Worm (Caenorhabditis elegans): ENCODE data around the gene Y43F8B.9.

Gene Y43F8B.9

DNA sequence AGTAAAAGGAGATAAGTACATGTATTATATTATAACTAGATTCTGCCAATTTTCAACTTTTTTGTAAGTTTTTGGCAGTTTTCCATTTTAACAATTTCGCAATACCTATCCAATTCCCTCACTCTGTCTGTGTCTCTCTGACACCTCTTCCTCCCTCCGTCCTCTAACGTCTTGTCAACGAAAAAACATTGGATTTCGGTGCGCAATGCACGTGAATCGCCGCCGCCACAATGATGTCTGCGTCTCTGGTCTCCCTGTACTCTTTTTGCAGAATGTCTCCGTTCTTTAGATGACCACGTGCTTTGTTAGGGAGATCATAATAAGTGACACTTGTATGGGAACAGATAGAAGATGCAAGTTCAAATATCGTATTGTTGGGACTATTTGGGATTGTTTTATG, 51.2 kb downstream of the Y43F8B.9 start (continued):
- no peak for TF ChIP-seq sptf-2 (GFP tag; optimal IDR thresholded peaks at IDR 0.05)
- no peak for TF ChIP-seq ztf-6 (GFP tag; IDR thresholded peaks at IDR 0.05)
- TF ChIP-seq tbx-9 (tag; optimal IDR thresholded peaks at IDR 0.05; ENCODE audit: borderline replicate concordance) = no peak
- no peak for TF ChIP-seq F55B11.4 (tag; optimal IDR thresholded peaks at IDR 0.05; ENCODE audit: borderline replicate concordance, insufficient read depth)
- TF ChIP-seq ets-4 (GFP tag; optimal IDR thresholded peaks at IDR 0.05) = no peak
- TF ChIP-seq pbrm-1 (GFP tag; IDR thresholded peaks at IDR 0.05) = peak; percentile 73
- TF ChIP-seq mcd-1 (GFP tag; IDR thresholded peaks at IDR 0.05) = peak; percentile 66
- peak; percentile 75 for TF ChIP-seq let-526 (GFP tag; IDR thresholded peaks at IDR 0.05)
- TF ChIP-seq snpc-1.1 (tag; optimal IDR thresholded peaks at IDR 0.05; ENCODE audit: insufficient read depth) = no peak
- TF ChIP-seq ztf-3 (GFP tag; optimal IDR thresholded peaks at IDR 0.05) = peak; percentile 57
- no peak for TF ChIP-seq ceh-91 (GFP tag; IDR thresholded peaks at IDR 0.05)
- no peak for TF ChIP-seq attf-3 (GFP tag; conservative IDR thresholded peaks at IDR 0.05)
- TF ChIP-seq hsf-1 (GFP tag; IDR thresholded peaks at IDR 0.05) = no peak
- no peak for TF ChIP-seq mes-4 (tag; optimal IDR thresholded peaks at IDR 0.05)
- no peak for TF ChIP-seq F33H1.4 (GFP tag; IDR thresholded peaks at IDR 0.05)
- no peak for TF ChIP-seq bed-2 (GFP tag; IDR thresholded peaks at IDR 0.05)
- no peak for TF ChIP-seq fkh-3 (tag; optimal IDR thresholded peaks at IDR 0.05)
- TF ChIP-seq ccch-3 (GFP tag; optimal IDR thresholded peaks at IDR 0.05) = no peak
- TF ChIP-seq lag-1 (GFP tag; IDR thresholded peaks at IDR 0.05) = no peak
- no peak for TF ChIP-seq ceh-79 (tag; optimal IDR thresholded peaks at IDR 0.05)
- TF ChIP-seq C17E4.6 (GFP tag; IDR thresholded peaks at IDR 0.05) = no peak
- TF ChIP-seq pha-4 (tag; optimal IDR thresholded peaks at IDR 0.05) = peak; percentile 57
- no peak for TF ChIP-seq T07F8.4 (tag; optimal IDR thresholded peaks at IDR 0.05)
- peak; percentile 65 for TF ChIP-seq nhr-80 (tag; optimal IDR thresholded peaks at IDR 0.05)
- TF ChIP-seq tbp1 (GFP tag; optimal IDR thresholded peaks at IDR 0.05) = peak; percentile 63
- TF ChIP-seq hrde-1 (tag; optimal IDR thresholded peaks at IDR 0.05; ENCODE audit: borderline replicate concordance) = no peak
- TF ChIP-seq F57A8.1 (GFP tag; optimal IDR thresholded peaks at IDR 0.05) = no peak
- TF ChIP-seq egl-44 (GFP tag; IDR thresholded peaks at IDR 0.05) = peak; percentile 89
- TF ChIP-seq B0336.3 (GFP tag; IDR thresholded peaks at IDR 0.05) = peak; percentile 82
- TF ChIP-seq F23B12.7 (tag; optimal IDR thresholded peaks at IDR 0.05; ENCODE audit: insufficient read depth) = no peak
- peak; percentile 92 for TF ChIP-seq chd-7 (tag; optimal IDR thresholded peaks at IDR 0.05)
- peak; percentile 59 to 64 for TF ChIP-seq let-607 (tag; optimal IDR thresholded peaks at IDR 0.05)
- TF ChIP-seq egl-18 (GFP tag; IDR thresholded peaks at IDR 0.05) = no peak
- no peak for TF ChIP-seq ceh-40 (GFP tag; IDR thresholded peaks at IDR 0.05)
- peak; percentile 56 for TF ChIP-seq gei-17 (GFP tag; optimal IDR thresholded peaks at IDR 0.05)
- TF ChIP-seq zfh-2 (GFP tag; conservative IDR thresholded peaks at IDR 0.05) = peak; percentile 75
- no peak; the same call in 1 of the 2 replicates for TF ChIP-seq D2030.7 (GFP tag; IDR thresholded peaks at IDR 0.05)
- peak; percentile 92 for TF ChIP-seq atf-7 (tag; optimal IDR thresholded peaks at IDR 0.05)
- no peak for TF ChIP-seq xnd-1 (tag; optimal IDR thresholded peaks at IDR 0.05)
- no peak for TF ChIP-seq aptf-2 (GFP tag; conservative IDR thresholded peaks at IDR 0.05)
- no peak for TF ChIP-seq mel-28 (tag; optimal IDR thresholded peaks at IDR 0.05; ENCODE audit: borderline replicate concordance)
- no peak for TF ChIP-seq Y56A3A.18 (GFP tag; IDR thresholded peaks at IDR 0.05)
- peak in 1 of 3 experiments; percentile 48 for TF ChIP-seq lin-35 (GFP tag; optimal IDR thresholded peaks at IDR 0.05)
- no peak for TF ChIP-seq dpff-1 (tag; optimal IDR thresholded peaks at IDR 0.05)
- peak; percentile 99 for TF ChIP-seq hmg-1.2 (GFP tag; IDR thresholded peaks at IDR 0.05)
- TF ChIP-seq bed-1 (GFP tag; IDR thresholded peaks at IDR 0.05) = no peak
- peak; percentile 99 for TF ChIP-seq cebp-1 (GFP tag; IDR thresholded peaks at IDR 0.05)
- TF ChIP-seq cebp-1 (tag; optimal IDR thresholded peaks at IDR 0.05) = peak; percentile 100
- no peak for TF ChIP-seq efl-1 (GFP tag; optimal IDR thresholded peaks at IDR 0.05)
